Worm (Caenorhabditis elegans) whole organism, early embryonic: Measurements from ENCODE around the gene Y94H6A.2.

Experiments used
- B0310.2 ChIP-seq: sonication (generic microtip); optimal IDR thresholded peaks from 2 replicates; lab custom pipeline; 2016; ENCODE audit warnings: mild to moderate bottlenecking, missing genetic modification characterization, missing compliant biosample characterization
- F13C5.2 ChIP-seq: sonication (generic microtip); optimal IDR thresholded peaks from 2 replicates; lab custom pipeline; 2017; ENCODE audit warnings: mild to moderate bottlenecking, missing genetic modification characterization, inconsistent platforms, missing compliant biosample characterization
- aly-1 ChIP-seq: sonication (generic microtip); optimal IDR thresholded peaks from 2 replicates; lab custom pipeline; 2016; ENCODE audit warnings: missing genetic modification characterization, missing compliant biosample characterization
- ama-1 ChIP-seq: fragments of 150-350 bp; optimal IDR thresholded peaks from 2 replicates; lab custom pipeline; 2014
- ceh-13 ChIP-seq: fragments of 200-800 bp; sonication (Bioruptor generic); optimal IDR thresholded peaks from 2 replicates; lab custom pipeline; 2018; ENCODE audit warnings: mild to moderate bottlenecking, missing genetic modification characterization, missing compliant biosample characterization
- ceh-36 ChIP-seq: sonication (generic microtip); optimal IDR thresholded peaks from 2 replicates; lab custom pipeline; 2016; ENCODE audit warnings: missing genetic modification characterization, inconsistent platforms, missing compliant biosample characterization
- ets-7 ChIP-seq: sonication (generic microtip); optimal IDR thresholded peaks from 2 replicates; lab custom pipeline; 2016; ENCODE audit warnings: missing genotype, missing genetic modification characterization, missing compliant biosample characterization
- flt-1 ChIP-seq: fragments of 200-800 bp; sonication (Bioruptor generic); IDR thresholded peaks from 2 replicates; pipeline ENCODE4 v1.3.6; 2022; ENCODE audit warnings: missing genetic modification characterization, missing compliant biosample characterization
- hmbx-1 ChIP-seq: sonication (generic microtip); optimal IDR thresholded peaks from 2 replicates; lab custom pipeline; 2016; ENCODE audit warnings: mild to moderate bottlenecking, missing genetic modification characterization, missing compliant biosample characterization
- hmg-4 ChIP-seq: fragments of 200-800 bp; sonication (Bioruptor generic); optimal IDR thresholded peaks from 2 replicates; lab custom pipeline; 2018; ENCODE audit warnings: mild to moderate bottlenecking, missing genetic modification characterization, missing compliant biosample characterization
- hnd-1 ChIP-seq: sonication (generic microtip); optimal IDR thresholded peaks from 2 replicates; lab custom pipeline; 2016; ENCODE audit warnings: missing genetic modification characterization, missing compliant biosample characterization
- pes-1 ChIP-seq: fragments of 200-800 bp; sonication (Bioruptor generic); IDR thresholded peaks from 2 replicates; pipeline ENCODE4 v1.3.6; 2022; ENCODE audit warnings: missing genetic modification reagents, missing genetic modification characterization, missing compliant biosample characterization
- scrt-1 ChIP-seq: fragments of 200-800 bp; sonication (Bioruptor generic); IDR thresholded peaks from 2 replicates; pipeline ENCODE4 v1.3.6; 2022; ENCODE audit warnings: missing genetic modification characterization, missing compliant biosample characterization
- sea-1 ChIP-seq: fragments of 200-800 bp; sonication (Bioruptor generic); conservative IDR thresholded peaks from 2 replicates; pipeline ENCODE4 v1.3.6; 2022; ENCODE audit warnings: missing genetic modification characterization, missing compliant biosample characterization
- tbx-11 ChIP-seq: fragments of 200-800 bp; sonication (Bioruptor generic); IDR thresholded peaks from 2 replicates; pipeline ENCODE4 v1.3.6; 2022; ENCODE audit warnings: missing genetic modification characterization, missing compliant biosample characterization
- tbx-37 ChIP-seq: fragments of 200-800 bp; sonication (Bioruptor generic); conservative IDR thresholded peaks from 2 replicates; pipeline ENCODE4 v1.3.6; 2022; ENCODE audit warnings: missing genetic modification reagents, missing genetic modification characterization, missing compliant biosample characterization
- tra-4 ChIP-seq: sonication (generic microtip); optimal IDR thresholded peaks from 2 replicates; lab custom pipeline; 2017; ENCODE audit warnings: missing genetic modification characterization, missing compliant biosample characterization

The Y94H6A.2 gene

ce11 chrIV:2729957-2730356 is at the start of gene Y94H6A.2:
Gene Y94H6A.2 (plus strand): TSS chrIV:2730292.
- TF ChIP-seq ets-7 = no peak
- no peak for TF ChIP-seq hnd-1
- TF ChIP-seq ama-1 (lab: Kevin White, UChicago) = no peak
- no peak for TF ChIP-seq sea-1 (GFP tag; lab: Robert Waterston, UW)
- TF ChIP-seq hmbx-1 (tag; lab: Kevin White, UChicago) = no peak
- no peak for TF ChIP-seq tra-4 (tag; lab: Kevin White, UChicago)

ce11 chrIV:2688716-2689307 is 41.3 kb upstream of the Y94H6A.2 start, which contains the start of gene egrh-3:
Gene egrh-3 (minus strand): TSS chrIV:2688766.
- TF ChIP-seq flt-1 (no peak), F13C5.2 (tag; lab: Kevin White, UChicago) (no peak), hnd-1 (no peak), scrt-1 (GFP tag; lab: Robert Waterston, UW) (no peak), ama-1 (lab: Kevin White, UChicago) (no peak), tbx-37 (GFP tag; lab: Robert Waterston, UW) (no peak)

- TF ChIP-seq ceh-36 (tag; lab: Kevin White, UChicago) (no peak), F13C5.2 (tag; lab: Kevin White, UChicago) (peak; percentile 51)
These were observed 26.1 kb upstream of the Y94H6A.2 start, which contains the start of gene Y94H6A.5 for ce11 chrIV:2703927-2704401. Gene Y94H6A.5 (minus strand): TSS chrIV:2703977.

- no peak for TF ChIP-seq tra-4 (tag; lab: Kevin White, UChicago)
- no peak for TF ChIP-seq hnd-1
- TF ChIP-seq F13C5.2 (tag; lab: Kevin White, UChicago) = no peak
- no peak for TF ChIP-seq B0310.2 (tag; lab: Kevin White, UChicago)
- TF ChIP-seq ceh-36 (tag; lab: Kevin White, UChicago) = no peak
- TF ChIP-seq tbx-37 (GFP tag; lab: Robert Waterston, UW) = no peak
- TF ChIP-seq tbx-11 = no peak
- no peak for TF ChIP-seq hmg-4 (GFP tag; lab: Kevin White, UChicago)
These were observed 24.4 kb upstream of the Y94H6A.2 start for ce11 chrIV:2705675-2706074.

- TF ChIP-seq hnd-1 = no peak
- TF ChIP-seq sea-1 (GFP tag; lab: Robert Waterston, UW) = no peak
- no peak for TF ChIP-seq tbx-37 (GFP tag; lab: Robert Waterston, UW)
- TF ChIP-seq ceh-13 (GFP tag; lab: Kevin White, UChicago) = no peak
- no peak for TF ChIP-seq aly-1 (tag; lab: Kevin White, UChicago)
These were observed 23.1 kb upstream of the Y94H6A.2 start, which contains the start of gene ubc-8 for ce11 chrIV:2707012-2707411. Gene ubc-8 (minus strand): TSS chrIV:2707238.

- TF ChIP-seq tra-4 (tag; lab: Kevin White, UChicago) (no peak), hnd-1 (no peak), F13C5.2 (tag; lab: Kevin White, UChicago) (peak; percentile 29), hmg-4 (GFP tag; lab: Kevin White, UChicago) (peak; percentile 24), flt-1 (no peak), hmbx-1 (tag; lab: Kevin White, UChicago) (no peak), tbx-37 (GFP tag; lab: Robert Waterston, UW) (no peak), pes-1 (GFP tag; lab: Robert Waterston, UW) (no peak), scrt-1 (GFP tag; lab: Robert Waterston, UW) (no peak), ceh-13 (GFP tag; lab: Kevin White, UChicago) (no peak), aly-1 (tag; lab: Kevin White, UChicago) (no peak), ceh-36 (tag; lab: Kevin White, UChicago) (no peak)
These were observed 21.6 kb upstream of the Y94H6A.2 start for ce11 chrIV:2708329-2708965.

- TF ChIP-seq hmg-4 (GFP tag; lab: Kevin White, UChicago) (no peak), ets-7 (no peak), hnd-1 (no peak), flt-1 (no peak), B0310.2 (tag; lab: Kevin White, UChicago) (no peak), tbx-11 (no peak), tra-4 (tag; lab: Kevin White, UChicago) (no peak), ceh-13 (GFP tag; lab: Kevin White, UChicago) (no peak), hmbx-1 (tag; lab: Kevin White, UChicago) (no peak), tbx-37 (GFP tag; lab: Robert Waterston, UW) (no peak)
These were observed 20.4 kb upstream of the Y94H6A.2 start for ce11 chrIV:2709590-2710201.
